Fruit fly (Drosophila melanogaster): ENCODE data around the gene Vha100-5.

DNA sequence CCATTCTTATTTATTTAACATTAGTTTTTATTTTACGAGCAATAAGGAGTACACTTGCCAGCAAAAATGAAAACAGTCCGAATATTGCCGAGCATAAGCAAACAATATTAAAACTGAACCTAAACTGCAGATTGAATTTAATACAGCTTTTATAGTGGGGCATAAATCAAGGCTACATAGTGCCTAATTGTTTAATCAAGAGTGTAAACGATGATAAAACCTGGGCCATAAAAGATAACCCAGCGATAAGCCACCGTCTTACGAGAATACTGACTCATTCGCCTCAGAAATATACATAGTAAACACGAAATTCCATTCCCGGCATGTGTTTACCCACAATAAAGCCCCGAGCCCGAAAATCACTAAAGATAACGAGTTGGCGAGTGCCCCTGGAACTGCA is 2.8 kb upstream of the Vha100-5 start:
- TF ChIP-seq CG9139 (GFP tag; optimal IDR thresholded peaks at IDR 0.05), result no peak
- TF ChIP-seq CG16779 (tag; optimal IDR thresholded peaks at IDR 0.05), result no peak
- no peak for TF ChIP-seq CG34406 (GFP tag; optimal IDR thresholded peaks at IDR 0.05)
- peak; percentile 73 for TF ChIP-seq fkh (GFP tag; optimal IDR thresholded peaks at IDR 0.05)
- TF ChIP-seq Lpt (GFP tag; optimal IDR thresholded peaks at IDR 0.05), result no peak
- TF ChIP-seq Sox102F (GFP tag; optimal IDR thresholded peaks at IDR 0.05), result no peak
- no peak for TF ChIP-seq CG1621 (tag; optimal IDR thresholded peaks at IDR 0.05)
- TF ChIP-seq Eip78C (GFP tag), result peak; percentile 56
- no peak for TF ChIP-seq Sox14 (GFP tag; optimal IDR thresholded peaks at IDR 0.05)

All from whole organism, prepupa.